Worm (Caenorhabditis elegans) whole organism, early embryonic: ENCODE results near the gene R09D1.12.
"Not testable (repeated sequence)": the region's sequence is repeated elsewhere in the genome, so short reads cannot be mapped to it uniquely, and the experiment has no call there.

ENCODE experiments used
- B0310.2 ChIP-seq: sonication (generic microtip); optimal IDR thresholded peaks from 2 replicates; lab custom pipeline; 2016; ENCODE audit warnings: mild to moderate bottlenecking, missing genetic modification characterization, missing compliant biosample characterization
- F13C5.2 ChIP-seq: sonication (generic microtip); optimal IDR thresholded peaks from 2 replicates; lab custom pipeline; 2017; ENCODE audit warnings: mild to moderate bottlenecking, missing genetic modification characterization, inconsistent platforms, missing compliant biosample characterization
- aly-1 ChIP-seq: sonication (generic microtip); optimal IDR thresholded peaks from 2 replicates; lab custom pipeline; 2016; ENCODE audit warnings: missing genetic modification characterization, missing compliant biosample characterization
- ama-1 ChIP-seq: fragments of 150-350 bp; optimal IDR thresholded peaks from 2 replicates; lab custom pipeline; 2014
- ceh-13 ChIP-seq: fragments of 200-800 bp; sonication (Bioruptor generic); optimal IDR thresholded peaks from 2 replicates; lab custom pipeline; 2018; ENCODE audit warnings: mild to moderate bottlenecking, missing genetic modification characterization, missing compliant biosample characterization
- ceh-36 ChIP-seq: sonication (generic microtip); optimal IDR thresholded peaks from 2 replicates; lab custom pipeline; 2016; ENCODE audit warnings: missing genetic modification characterization, inconsistent platforms, missing compliant biosample characterization
- ets-7 ChIP-seq: sonication (generic microtip); optimal IDR thresholded peaks from 2 replicates; lab custom pipeline; 2016; ENCODE audit warnings: missing genotype, missing genetic modification characterization, missing compliant biosample characterization
- flt-1 ChIP-seq: fragments of 200-800 bp; sonication (Bioruptor generic); IDR thresholded peaks from 2 replicates; pipeline ENCODE4 v1.3.6; 2022; ENCODE audit warnings: missing genetic modification characterization, missing compliant biosample characterization
- hmbx-1 ChIP-seq: sonication (generic microtip); optimal IDR thresholded peaks from 2 replicates; lab custom pipeline; 2016; ENCODE audit warnings: mild to moderate bottlenecking, missing genetic modification characterization, missing compliant biosample characterization
- hmg-4 ChIP-seq: fragments of 200-800 bp; sonication (Bioruptor generic); optimal IDR thresholded peaks from 2 replicates; lab custom pipeline; 2018; ENCODE audit warnings: mild to moderate bottlenecking, missing genetic modification characterization, missing compliant biosample characterization
- hnd-1 ChIP-seq: sonication (generic microtip); optimal IDR thresholded peaks from 2 replicates; lab custom pipeline; 2016; ENCODE audit warnings: missing genetic modification characterization, missing compliant biosample characterization
- pes-1 ChIP-seq: fragments of 200-800 bp; sonication (Bioruptor generic); IDR thresholded peaks from 2 replicates; pipeline ENCODE4 v1.3.6; 2022; ENCODE audit warnings: missing genetic modification reagents, missing genetic modification characterization, missing compliant biosample characterization
- scrt-1 ChIP-seq: fragments of 200-800 bp; sonication (Bioruptor generic); IDR thresholded peaks from 2 replicates; pipeline ENCODE4 v1.3.6; 2022; ENCODE audit warnings: missing genetic modification characterization, missing compliant biosample characterization
- sea-1 ChIP-seq: fragments of 200-800 bp; sonication (Bioruptor generic); conservative IDR thresholded peaks from 2 replicates; pipeline ENCODE4 v1.3.6; 2022; ENCODE audit warnings: missing genetic modification characterization, missing compliant biosample characterization
- tbx-11 ChIP-seq: fragments of 200-800 bp; sonication (Bioruptor generic); IDR thresholded peaks from 2 replicates; pipeline ENCODE4 v1.3.6; 2022; ENCODE audit warnings: missing genetic modification characterization, missing compliant biosample characterization
- tbx-37 ChIP-seq: fragments of 200-800 bp; sonication (Bioruptor generic); conservative IDR thresholded peaks from 2 replicates; pipeline ENCODE4 v1.3.6; 2022; ENCODE audit warnings: missing genetic modification reagents, missing genetic modification characterization, missing compliant biosample characterization
- tra-4 ChIP-seq: sonication (generic microtip); optimal IDR thresholded peaks from 2 replicates; lab custom pipeline; 2017; ENCODE audit warnings: missing genetic modification characterization, missing compliant biosample characterization

Gene R09D1.12

DNA sequence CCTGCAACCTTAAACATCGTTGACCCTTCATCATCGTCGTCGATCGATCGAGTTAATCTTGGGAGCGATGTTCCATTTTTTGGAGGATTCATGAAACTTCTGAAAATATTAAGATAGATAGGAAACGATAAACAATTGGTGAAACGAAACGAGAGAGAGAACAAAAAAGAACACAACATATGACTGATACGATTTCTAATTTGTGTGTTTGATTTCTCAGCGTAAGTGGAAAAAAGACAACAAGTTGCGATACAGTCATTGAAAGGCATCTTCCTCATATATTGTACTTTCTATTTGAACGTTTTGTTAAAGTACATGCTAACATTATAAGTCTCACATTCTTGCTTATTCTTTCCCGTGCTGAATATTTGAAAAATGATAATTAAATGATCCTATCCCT is at the start of gene R09D1.12:
TSS of gene R09D1.12 (minus strand) at position 101 of the 400 bp plus-strand sequence.
- not testable (repeated sequence) for TF ChIP-seq ets-7 (tag; lab: Kevin White, UChicago); ceh-36 (tag; lab: Kevin White, UChicago); hnd-1

DNA sequence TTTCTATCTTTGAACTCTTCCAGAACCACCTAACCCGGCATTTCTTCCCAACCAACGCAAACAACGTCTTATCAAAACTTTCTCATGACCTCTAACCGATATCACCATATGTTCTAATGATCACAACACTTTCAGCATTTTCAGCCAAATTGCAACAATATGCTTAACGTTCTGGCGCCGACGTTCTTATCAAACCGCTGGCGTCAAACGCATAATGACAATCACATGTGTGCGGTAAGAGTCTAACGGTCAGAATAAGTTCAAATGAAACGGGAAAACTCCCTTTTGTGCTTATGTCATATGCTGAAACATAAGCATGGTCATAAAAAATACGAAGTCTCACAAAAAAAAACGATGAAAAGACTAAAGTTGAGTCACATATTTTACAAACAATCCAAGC is 48.9 kb upstream of the R09D1.12 start:
- TF ChIP-seq ama-1 (lab: Kevin White, UChicago): no peak
- no peak for TF ChIP-seq ceh-36 (tag; lab: Kevin White, UChicago)
- TF ChIP-seq tra-4 (tag; lab: Kevin White, UChicago): no peak
- TF ChIP-seq scrt-1: no peak
- TF ChIP-seq ceh-13 (GFP tag; lab: Kevin White, UChicago): no peak
- no peak for TF ChIP-seq tbx-11 (GFP tag; lab: Robert Waterston, UW)
- no peak for TF ChIP-seq ets-7 (tag; lab: Kevin White, UChicago)
- no peak for TF ChIP-seq B0310.2 (tag; lab: Kevin White, UChicago)
- no peak for TF ChIP-seq pes-1 (GFP tag; lab: Robert Waterston, UW)
- TF ChIP-seq tbx-37 (GFP tag; lab: Robert Waterston, UW): no peak
- TF ChIP-seq F13C5.2 (tag; lab: Kevin White, UChicago): no peak

DNA sequence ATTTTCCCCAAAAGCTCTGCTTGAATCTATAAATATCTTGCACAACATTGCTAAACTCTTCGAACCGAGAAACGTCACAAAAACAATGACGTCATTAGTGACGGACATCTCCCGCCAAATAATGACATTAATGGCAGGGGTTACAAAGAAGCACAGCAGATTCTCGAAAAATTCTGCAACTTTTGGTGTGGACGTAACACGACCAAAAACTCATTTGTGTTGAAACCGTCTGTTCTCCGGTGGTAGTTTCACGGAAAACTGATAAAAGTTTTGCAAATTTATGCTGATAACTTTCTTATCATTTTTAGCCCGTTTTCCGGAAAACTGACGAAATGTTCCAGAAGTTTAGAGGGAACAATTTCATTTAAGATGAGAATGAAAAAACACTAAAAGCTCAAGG is 46.5 kb upstream of the R09D1.12 start:
- TF ChIP-seq aly-1 (tag; lab: Kevin White, UChicago): no peak
- TF ChIP-seq hnd-1: no peak
- no peak for TF ChIP-seq tra-4 (tag; lab: Kevin White, UChicago)
- TF ChIP-seq tbx-11 (GFP tag; lab: Robert Waterston, UW): no peak
- TF ChIP-seq F13C5.2 (tag; lab: Kevin White, UChicago): no peak
- no peak for TF ChIP-seq ceh-36 (tag; lab: Kevin White, UChicago)
- TF ChIP-seq ets-7 (tag; lab: Kevin White, UChicago): no peak
- no peak for TF ChIP-seq scrt-1
- TF ChIP-seq flt-1 (GFP tag; lab: Robert Waterston, UW): no peak
- TF ChIP-seq B0310.2 (tag; lab: Kevin White, UChicago): no peak
- no peak for TF ChIP-seq hmg-4
- no peak for TF ChIP-seq sea-1
- TF ChIP-seq pes-1 (GFP tag; lab: Robert Waterston, UW): no peak
- no peak for TF ChIP-seq hmbx-1 (tag; lab: Kevin White, UChicago)
- no peak for TF ChIP-seq tbx-37 (GFP tag; lab: Robert Waterston, UW)
- no peak for TF ChIP-seq ama-1 (lab: Kevin White, UChicago)

DNA sequence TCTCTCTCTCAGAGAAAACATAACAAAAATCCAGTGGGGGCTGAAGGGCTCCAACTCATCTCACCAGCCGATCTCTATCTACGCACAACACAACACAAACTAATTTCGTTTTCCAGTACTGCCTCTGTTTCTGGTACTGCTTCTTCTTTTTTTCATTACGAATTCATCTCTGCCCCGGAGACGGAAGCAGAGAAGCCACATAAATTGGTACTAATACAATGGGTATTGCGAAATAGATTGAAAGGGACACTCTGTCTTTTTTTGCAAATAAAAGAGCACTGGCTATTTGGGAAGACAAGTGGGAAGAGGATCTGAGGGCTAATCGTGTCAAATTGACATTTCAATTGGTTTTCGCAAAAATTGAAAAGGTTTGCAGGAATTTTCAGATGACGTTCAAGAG is 45.2 kb upstream of the R09D1.12 start:
- TF ChIP-seq tra-4 (tag; lab: Kevin White, UChicago) (no peak), B0310.2 (tag; lab: Kevin White, UChicago) (no peak), hnd-1 (no peak), flt-1 (GFP tag; lab: Robert Waterston, UW) (no peak), hmg-4 (no peak), ets-7 (tag; lab: Kevin White, UChicago) (no peak), sea-1 (no peak), tbx-11 (GFP tag; lab: Robert Waterston, UW) (no peak), F13C5.2 (tag; lab: Kevin White, UChicago) (no peak), ceh-13 (GFP tag; lab: Kevin White, UChicago) (no peak), aly-1 (tag; lab: Kevin White, UChicago) (no peak), pes-1 (GFP tag; lab: Robert Waterston, UW) (no peak), hmbx-1 (tag; lab: Kevin White, UChicago) (no peak), scrt-1 (no peak), ama-1 (lab: Kevin White, UChicago) (no peak), tbx-37 (GFP tag; lab: Robert Waterston, UW) (no peak), ceh-36 (tag; lab: Kevin White, UChicago) (no peak)

DNA sequence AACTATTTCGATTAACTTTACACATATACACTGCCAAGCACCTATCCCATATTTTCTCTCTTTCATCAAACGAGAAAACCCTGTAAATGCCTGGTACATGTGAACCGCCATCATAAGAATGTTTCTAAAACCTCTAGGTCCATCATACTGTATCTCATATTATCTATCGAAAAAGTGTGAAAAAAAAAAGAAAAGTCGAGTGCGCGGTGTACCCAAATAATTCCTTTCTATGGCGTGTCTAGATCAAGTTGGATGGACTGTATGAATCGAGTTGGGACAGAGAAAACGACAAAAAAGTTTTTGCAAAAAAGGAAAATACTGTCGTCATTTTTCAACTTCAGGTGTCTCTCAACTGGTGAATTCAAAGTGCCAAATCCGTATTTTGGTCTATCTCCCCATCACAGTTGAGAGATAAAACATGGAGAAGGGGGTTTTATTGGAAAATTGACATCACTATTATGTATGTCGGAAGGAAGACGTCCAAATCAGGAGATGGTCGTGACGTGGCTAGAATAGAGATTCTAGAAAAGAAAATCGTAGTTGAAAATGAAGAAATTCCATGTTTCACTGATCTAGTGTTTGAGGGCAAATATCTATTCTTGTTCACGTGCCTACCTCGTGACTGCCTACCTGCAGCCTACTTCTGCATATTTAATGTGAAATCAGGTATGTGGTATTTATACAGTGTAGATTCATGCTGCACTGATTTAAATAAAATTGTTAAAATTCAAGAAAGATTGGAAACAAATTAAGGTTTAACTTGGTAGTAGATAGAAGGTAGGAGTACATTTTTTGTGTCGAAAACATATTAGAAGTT is 41.4 kb upstream of the R09D1.12 start:
- TF ChIP-seq hmbx-1 (tag; lab: Kevin White, UChicago) (no peak), scrt-1 (no peak), tbx-11 (GFP tag; lab: Robert Waterston, UW) (no peak), tra-4 (tag; lab: Kevin White, UChicago) (no peak), ama-1 (lab: Kevin White, UChicago) (no peak), ceh-36 (tag; lab: Kevin White, UChicago) (no peak), ets-7 (tag; lab: Kevin White, UChicago) (no peak), flt-1 (GFP tag; lab: Robert Waterston, UW) (no peak), hmg-4 (no peak), aly-1 (tag; lab: Kevin White, UChicago) (no peak), hnd-1 (no peak)

DNA sequence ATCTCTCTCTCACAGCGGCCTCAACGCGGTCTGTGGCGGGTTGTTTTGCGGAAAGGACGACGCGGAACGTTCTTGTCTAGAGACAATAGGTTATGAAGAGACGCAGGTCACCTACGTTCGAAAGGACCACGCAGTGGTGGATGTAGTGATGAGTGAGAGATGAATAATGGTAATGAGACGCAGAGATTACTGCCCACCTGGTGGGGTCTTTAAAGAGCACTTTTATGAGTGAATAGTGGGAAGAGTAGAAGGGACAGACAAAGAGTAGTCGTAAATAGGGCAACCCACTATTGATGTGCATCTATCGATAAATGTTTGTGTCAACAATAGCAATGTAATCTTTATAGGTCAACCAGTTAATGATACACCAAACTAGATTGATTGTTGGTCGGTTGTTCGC is 39.0 kb upstream of the R09D1.12 start:
- TF ChIP-seq tbx-11 (GFP tag; lab: Robert Waterston, UW) (no peak), hnd-1 (no peak), hmg-4 (peak; percentile 64), hmbx-1 (tag; lab: Kevin White, UChicago) (no peak), ets-7 (tag; lab: Kevin White, UChicago) (no peak), ceh-13 (GFP tag; lab: Kevin White, UChicago) (no peak), F13C5.2 (tag; lab: Kevin White, UChicago) (no peak), scrt-1 (no peak)

DNA sequence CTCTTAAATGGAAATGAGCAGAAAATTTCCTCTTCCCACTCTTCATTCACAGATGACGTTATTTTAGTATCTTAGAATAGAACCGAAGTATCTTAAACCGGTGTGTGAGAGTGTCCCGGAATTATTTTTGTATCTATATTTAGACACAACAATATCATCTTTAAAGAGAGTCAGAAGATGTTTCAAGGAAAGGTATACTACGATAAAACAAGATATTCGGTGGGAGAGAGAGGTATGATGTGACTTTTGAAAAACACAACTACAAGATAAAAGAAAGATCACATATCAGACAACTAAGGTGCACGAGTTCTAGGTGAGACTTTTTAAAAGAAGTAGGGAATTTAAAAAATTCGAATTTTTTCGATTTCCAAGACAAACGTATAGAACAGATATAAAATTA is 38.5 kb upstream of the R09D1.12 start:
- no peak for TF ChIP-seq scrt-1
- TF ChIP-seq ceh-36 (tag; lab: Kevin White, UChicago): no peak
- no peak for TF ChIP-seq hnd-1
- TF ChIP-seq ets-7 (tag; lab: Kevin White, UChicago): no peak
- TF ChIP-seq B0310.2 (tag; lab: Kevin White, UChicago): no peak
- TF ChIP-seq tbx-37 (GFP tag; lab: Robert Waterston, UW): no peak
- no peak for TF ChIP-seq aly-1 (tag; lab: Kevin White, UChicago)
- TF ChIP-seq sea-1: no peak
- TF ChIP-seq flt-1 (GFP tag; lab: Robert Waterston, UW): no peak
- no peak for TF ChIP-seq hmbx-1 (tag; lab: Kevin White, UChicago)
- TF ChIP-seq tbx-11 (GFP tag; lab: Robert Waterston, UW): no peak
- no peak for TF ChIP-seq pes-1 (GFP tag; lab: Robert Waterston, UW)
